Worm (Caenorhabditis elegans): ENCODE measurements around the gene qua-1.

Gene qua-1

DNA sequence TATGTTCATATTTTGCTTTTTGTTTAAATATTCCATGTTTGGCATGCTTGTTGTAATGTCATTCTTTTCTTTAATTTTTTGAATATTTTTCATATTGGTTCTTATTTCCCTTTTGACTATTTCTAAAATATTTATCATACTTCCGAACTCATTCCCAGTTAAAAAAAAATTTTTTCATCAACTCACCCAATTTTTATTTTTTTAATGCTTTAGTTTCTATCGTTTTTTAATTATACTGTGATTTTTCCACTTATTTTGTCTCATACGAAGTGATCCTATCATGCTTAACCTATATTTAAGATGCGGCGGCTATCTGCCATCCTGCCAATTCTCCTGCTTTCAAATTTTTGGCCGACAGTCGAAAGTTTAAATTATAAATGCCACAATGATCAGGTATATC lies at the start of gene qua-1:
Gene qua-1 (plus strand): TSS at position 301 of the 400 bp plus-strand sequence.
- no peak for TF ChIP-seq ces-1 (GFP tag; optimal IDR thresholded peaks at IDR 0.05)
- TF ChIP-seq nhr-12 (tag; optimal IDR thresholded peaks at IDR 0.05), result no peak
- TF ChIP-seq mab-5 (tag; optimal IDR thresholded peaks at IDR 0.05), result no peak
- TF ChIP-seq nhr-76 (tag; optimal IDR thresholded peaks at IDR 0.05), result no peak
- TF ChIP-seq mep-1 (tag; optimal IDR thresholded peaks at IDR 0.05), result no peak
- no peak for TF ChIP-seq tbx-8 (GFP tag; optimal IDR thresholded peaks at IDR 0.05)
- TF ChIP-seq lin-32 (GFP tag; optimal IDR thresholded peaks at IDR 0.05), result no peak

DNA sequence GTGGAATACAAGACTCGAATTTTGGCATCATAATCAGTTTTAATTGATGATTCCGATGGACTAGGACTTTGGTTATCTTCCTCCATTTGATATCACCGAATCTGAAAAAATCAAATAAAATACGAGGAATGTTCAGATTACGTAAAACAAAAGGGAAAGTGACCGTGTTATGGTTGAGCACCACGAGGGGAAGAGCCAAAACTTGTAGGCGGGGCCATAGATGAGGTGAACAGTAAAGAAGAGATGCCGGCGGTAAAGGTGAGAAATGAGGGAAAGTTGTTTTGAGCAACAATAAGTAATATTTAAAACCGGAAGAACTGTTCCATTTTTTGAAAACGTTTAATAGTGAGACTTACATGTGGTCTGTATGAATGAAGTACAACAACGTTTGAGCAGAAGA lies 48.7 kb upstream of the qua-1 start, which contains the start of gene F10B5.3:
Gene F10B5.3 (minus strand): TSS at position 101 of the 400 bp plus-strand sequence.
- no peak for TF ChIP-seq flh-1 (GFP tag; optimal IDR thresholded peaks at IDR 0.05)
- TF ChIP-seq unc-62 (GFP tag; optimal IDR thresholded peaks at IDR 0.05), result no peak
- TF ChIP-seq bed-3 (GFP tag; optimal IDR thresholded peaks at IDR 0.05), result no peak
- no peak for TF ChIP-seq ceh-39 (tag; optimal IDR thresholded peaks at IDR 0.05)
- no peak for TF ChIP-seq snpc-4 (tag; optimal IDR thresholded peaks at IDR 0.05)
- no peak for TF ChIP-seq mep-1 (tag; optimal IDR thresholded peaks at IDR 0.05)
- TF ChIP-seq ces-1 (GFP tag; optimal IDR thresholded peaks at IDR 0.05), result no peak
- no peak for TF ChIP-seq elt-1 (tag; optimal IDR thresholded peaks at IDR 0.05; ENCODE audit: borderline replicate concordance, insufficient read depth)
- no peak for TF ChIP-seq sem-2 (GFP tag; optimal IDR thresholded peaks at IDR 0.05)
- TF ChIP-seq zip-8 (tag; optimal IDR thresholded peaks at IDR 0.05), result no peak
- TF ChIP-seq nhr-2 (tag; optimal IDR thresholded peaks at IDR 0.05), result no peak
- no peak for TF ChIP-seq nhr-76 (tag; optimal IDR thresholded peaks at IDR 0.05)
- no peak for TF ChIP-seq mls-2 (tag; optimal IDR thresholded peaks at IDR 0.05)
- TF ChIP-seq hlh-1 (tag; optimal IDR thresholded peaks at IDR 0.05), result no peak
- no peak for TF ChIP-seq ceh-83 (GFP tag; optimal IDR thresholded peaks at IDR 0.05)
- TF ChIP-seq M03D4.4 (tag; optimal IDR thresholded peaks at IDR 0.05), result no peak
- no peak for TF ChIP-seq mab-5 (tag; optimal IDR thresholded peaks at IDR 0.05)
- no peak for TF ChIP-seq lsy-2 (tag; optimal IDR thresholded peaks at IDR 0.05)
- TF ChIP-seq unc-39 (tag; optimal IDR thresholded peaks at IDR 0.05), result no peak

DNA sequence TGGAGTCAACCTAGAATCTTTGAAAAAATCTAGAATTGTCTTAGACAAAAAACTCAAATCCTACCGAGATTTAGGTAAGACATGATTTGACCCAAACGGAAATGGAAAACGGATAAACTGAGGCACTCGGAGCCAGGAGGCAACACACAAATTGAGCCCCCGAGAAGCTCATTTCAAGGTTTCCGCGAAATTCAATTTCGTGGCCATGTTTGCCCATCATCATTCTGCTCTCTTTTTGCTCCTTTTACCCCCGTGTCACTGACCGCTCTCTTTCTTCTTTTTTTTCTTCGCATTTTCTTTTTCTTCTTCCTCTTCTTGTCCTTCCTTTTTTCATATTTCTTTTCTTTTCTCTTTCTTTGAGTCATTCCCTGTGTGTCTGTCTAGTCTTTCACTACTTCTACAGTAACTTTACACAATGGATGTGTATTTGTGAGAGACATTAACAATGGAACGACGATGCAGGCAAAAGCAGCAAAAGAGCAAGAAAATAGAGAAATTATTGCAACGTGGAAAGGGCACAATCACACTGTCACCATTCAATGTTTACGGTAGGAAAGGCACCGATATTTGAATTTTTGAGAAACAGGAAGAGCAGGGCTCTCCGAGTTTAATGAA lies 45.8 kb upstream of the qua-1 start:
- TF ChIP-seq lsy-2 (tag; optimal IDR thresholded peaks at IDR 0.05), result no peak
- no peak for TF ChIP-seq mls-2 (tag; optimal IDR thresholded peaks at IDR 0.05)
- no peak for TF ChIP-seq elt-3 (tag; optimal IDR thresholded peaks at IDR 0.05)
- peak; percentile 88 for TF ChIP-seq ces-1 (GFP tag; optimal IDR thresholded peaks at IDR 0.05)
- no peak for TF ChIP-seq nhr-12 (tag; optimal IDR thresholded peaks at IDR 0.05)
- no peak for TF ChIP-seq ceh-43 (GFP tag; optimal IDR thresholded peaks at IDR 0.05)
- no peak for TF ChIP-seq lin-13 (tag; optimal IDR thresholded peaks at IDR 0.05)
- no peak for TF ChIP-seq unc-62 (GFP tag; optimal IDR thresholded peaks at IDR 0.05)

DNA sequence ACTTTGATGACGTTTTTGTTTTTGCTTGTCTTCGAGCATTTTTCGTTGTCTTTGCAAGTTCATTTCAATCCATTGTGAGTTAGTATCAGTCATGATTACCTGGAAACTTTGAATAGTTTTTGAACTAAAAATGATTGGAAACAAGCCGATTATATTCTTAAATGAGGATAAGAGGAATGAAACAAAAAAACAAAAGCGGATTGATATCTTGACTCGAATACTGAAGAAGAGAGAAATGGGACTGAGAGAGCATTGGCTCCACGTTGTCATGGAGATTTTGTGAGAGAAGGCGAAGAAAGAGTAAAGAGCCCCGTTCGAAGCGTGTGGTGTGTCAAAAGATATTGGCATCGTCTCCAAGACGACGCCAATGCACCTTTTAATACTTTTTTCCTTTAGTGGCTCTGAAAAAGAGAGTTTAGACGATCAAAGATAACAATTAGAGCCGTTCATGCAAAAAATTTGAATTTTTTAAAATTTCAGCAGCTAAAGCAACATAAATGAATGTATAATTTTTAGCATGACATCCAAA lies 41.7 kb upstream of the qua-1 start, which contains the start of the genes tub-1 and tmem-138:
Gene tub-1 (minus strand): TSS at position 101 of the 529 bp plus-strand sequence.
Gene tmem-138 (plus strand): TSS at position 479 of the 529 bp plus-strand sequence.
- TF ChIP-seq blmp-1 (tag; optimal IDR thresholded peaks at IDR 0.05), result no peak
- no peak for TF ChIP-seq ztf-11 (tag; optimal IDR thresholded peaks at IDR 0.05)
- no peak for TF ChIP-seq pha-4 (tag; optimal IDR thresholded peaks at IDR 0.05)
- TF ChIP-seq sem-2 (GFP tag; optimal IDR thresholded peaks at IDR 0.05), result no peak
- TF ChIP-seq mab-5 (tag; optimal IDR thresholded peaks at IDR 0.05), result no peak
- no peak for TF ChIP-seq snpc-4 (tag; optimal IDR thresholded peaks at IDR 0.05)
- TF ChIP-seq nhr-76 (tag; optimal IDR thresholded peaks at IDR 0.05), result no peak
- no peak for TF ChIP-seq flh-1 (GFP tag; optimal IDR thresholded peaks at IDR 0.05)
- no peak for TF ChIP-seq elt-1 (tag; optimal IDR thresholded peaks at IDR 0.05; ENCODE audit: borderline replicate concordance, insufficient read depth)
- no peak for TF ChIP-seq nhr-237 (tag; optimal IDR thresholded peaks at IDR 0.05)
- no peak for TF ChIP-seq lin-32 (GFP tag; optimal IDR thresholded peaks at IDR 0.05)
- no peak for TF ChIP-seq elt-3 (tag; optimal IDR thresholded peaks at IDR 0.05)
- TF ChIP-seq zip-8 (tag; optimal IDR thresholded peaks at IDR 0.05), result no peak
- TF ChIP-seq M03D4.4 (tag; optimal IDR thresholded peaks at IDR 0.05), result no peak
- TF ChIP-seq ham-2 (GFP tag; optimal IDR thresholded peaks at IDR 0.05), result no peak
- no peak for TF ChIP-seq ceh-39 (tag; optimal IDR thresholded peaks at IDR 0.05)
- TF ChIP-seq mls-2 (tag; optimal IDR thresholded peaks at IDR 0.05), result no peak
- no peak for TF ChIP-seq unc-39 (tag; optimal IDR thresholded peaks at IDR 0.05)
- TF ChIP-seq unc-120 (tag; optimal IDR thresholded peaks at IDR 0.05; ENCODE audit: poor library complexity, severe bottlenecking), result no peak
